Worm (Caenorhabditis elegans) whole organism, young adult: Measurements from ENCODE around the gene C45B11.8.

Experiments used
- F10E7.11 ChIP-seq: sonication (generic microtip); optimal IDR thresholded peaks from 2 replicates; lab custom pipeline; 2017; ENCODE audit warnings: mild to moderate bottlenecking, missing genetic modification characterization, moderate library complexity, missing compliant biosample characterization
- Y95B8A.8 ChIP-seq: fragments of 200-800 bp; sonication (Bioruptor generic); IDR thresholded peaks from 2 replicates; pipeline ENCODE4 v1.3.6; 2022; ENCODE audit warnings: missing genetic modification reagents, missing genetic modification characterization, missing compliant biosample characterization
- ama-1 ChIP-seq, 3 experiments: fragments of 150-350 bp in 1 of 3; sonication (generic microtip) in 2 of 3; optimal IDR thresholded peaks; 2 replicates each; lab custom pipeline; 2014 to 2018; ENCODE audit warnings: missing biosample characterization in 2 of 3, missing genetic modification characterization in 2 of 3, missing genetic modification reagents in 2 of 3
- attf-3 ChIP-seq: fragments of 200-800 bp; sonication (Bioruptor generic); conservative IDR thresholded peaks from 2 replicates; pipeline ENCODE4 v1.3.6; 2022; ENCODE audit warnings: missing genetic modification reagents, missing genetic modification characterization, missing compliant biosample characterization
- ceh-27 ChIP-seq: fragments of 200-800 bp; sonication (Bioruptor generic); optimal IDR thresholded peaks from 2 replicates; lab custom pipeline; 2018; ENCODE audit warnings: mild to moderate bottlenecking, missing genetic modification characterization, moderate library complexity, missing compliant biosample characterization
- lag-1 ChIP-seq: fragments of 200-800 bp; sonication (Bioruptor generic); IDR thresholded peaks from 2 replicates; pipeline ENCODE4 v1.3.6; 2022; ENCODE audit warnings: missing genetic modification reagents, missing genetic modification characterization, missing compliant biosample characterization
- mxl-1 ChIP-seq: sonication (generic microtip); optimal IDR thresholded peaks from 2 replicates; lab custom pipeline; 2016; ENCODE audit warnings: missing genetic modification characterization, missing compliant biosample characterization
- nhr-90 ChIP-seq: sonication (generic microtip); optimal IDR thresholded peaks from 2 replicates; lab custom pipeline; 2016; ENCODE audit warnings: missing genotype, mild to moderate bottlenecking, missing genetic modification characterization, missing compliant biosample characterization
- pha-4 ChIP-seq: fragments of 150-350 bp; sonication (generic microtip); optimal IDR thresholded peaks from 2 replicates; lab custom pipeline; 2014; ENCODE audit warnings: missing biosample characterization, missing genetic modification reagents, missing genetic modification characterization
- repo-1 ChIP-seq: sonication (generic microtip); optimal IDR thresholded peaks from 2 replicates; lab custom pipeline; 2017; ENCODE audit warnings: mild to moderate bottlenecking, missing genetic modification characterization, missing compliant biosample characterization
- rpc-1 ChIP-seq, 2 experiments: fragments of 150-350 bp in 1 of 2; sonication (generic microtip) in 1 of 2; optimal IDR thresholded peaks; 2 replicates each; lab custom pipeline; 2014 to 2018; ENCODE audit warnings: missing biosample characterization in 1 of 2, missing genetic modification characterization in 1 of 2, missing genetic modification reagents in 1 of 2, missing genotype in 1 of 2
- snpc-1.1 ChIP-seq: sonication (generic microtip); optimal IDR thresholded peaks from 2 replicates; lab custom pipeline; 2017; ENCODE audit warnings: missing genetic modification characterization, mild to moderate bottlenecking, missing compliant biosample characterization, antibody characterized with exemption, moderate library complexity, missing genotype, missing genetic modification reagents; ENCODE audit not compliant: insufficient read depth

DNA sequence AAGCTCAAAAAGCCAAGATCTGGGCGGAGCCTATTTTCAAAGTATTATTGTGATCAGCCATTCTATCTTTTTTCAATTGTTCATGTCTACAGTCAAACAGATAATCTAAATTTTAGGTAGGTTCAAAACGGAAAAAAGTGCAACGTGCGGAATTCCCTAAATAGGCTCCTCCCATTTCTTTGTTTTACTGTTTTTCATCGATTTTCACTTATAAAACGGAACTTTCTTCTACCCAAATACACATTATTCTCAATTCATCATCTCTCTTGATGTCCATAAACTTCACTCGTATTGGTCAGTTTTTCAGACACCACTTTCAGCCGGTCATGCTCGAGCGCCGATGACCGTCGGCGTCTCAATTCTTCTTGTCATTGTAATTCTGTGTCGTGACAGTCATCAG is 41.8 kb upstream of the C45B11.8 start, which contains the start of gene F53B7.7:
- TF ChIP-seq pha-4 (tag; lab: Kevin White, UChicago) (no peak), nhr-90 (tag; lab: Kevin White, UChicago) (no peak), rpc-1 (optimal IDR thresholded peaks at IDR 0.05; lab: Kevin White, UChicago) (no peak), rpc-1 (tag; optimal IDR thresholded peaks at IDR 0.05; lab: Kevin White, UChicago) (no peak), ama-1 (optimal IDR thresholded peaks at IDR 0.05; lab: Kevin White, UChicago) (no peak), ama-1 (GFP tag; optimal IDR thresholded peaks at IDR 0.05; lab: Kevin White, UChicago) (no peak), F10E7.11 (tag; lab: Kevin White, UChicago) (no peak), repo-1 (tag; lab: Kevin White, UChicago) (no peak), snpc-1.1 (tag; lab: Kevin White, UChicago) (no peak), Y95B8A.8 (no peak), lag-1 (GFP tag; lab: Robert Waterston, UW) (no peak), mxl-1 (tag; lab: Kevin White, UChicago) (no peak), attf-3 (GFP tag; lab: Robert Waterston, UW) (no peak), ceh-27 (GFP tag; lab: Kevin White, UChicago) (no peak)
